Fruit fly (Drosophila melanogaster): Measurements from ENCODE around the gene Ir7a.

DNA sequence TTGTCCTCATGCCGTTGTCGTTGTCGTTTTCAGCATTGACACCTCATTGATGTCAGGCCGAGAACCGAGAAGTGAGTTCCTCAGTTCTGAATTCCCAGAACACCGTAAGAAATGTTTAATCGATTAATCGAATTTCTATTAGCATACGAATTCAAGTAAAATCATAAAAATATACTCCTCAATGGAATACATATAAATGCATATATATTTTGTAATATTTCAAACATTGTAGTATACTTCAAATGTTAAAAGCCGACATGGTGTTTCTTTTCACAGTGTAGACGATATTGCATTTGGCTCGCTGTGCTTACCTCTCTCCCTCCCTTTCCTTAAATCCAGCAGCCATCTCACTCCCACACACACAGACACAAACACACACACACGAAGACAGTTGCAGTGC, 36.3 kb downstream of the Ir7a start:
- TF ChIP-seq pan (optimal IDR thresholded peaks at IDR 0.05) (no peak), psq (optimal IDR thresholded peaks at IDR 0.05) (no peak), Dll (optimal IDR thresholded peaks at IDR 0.05) (no peak), EcR (GFP tag; optimal IDR thresholded peaks at IDR 0.05) (no peak)

Measured in whole organism.